Worm (Caenorhabditis elegans) whole organism, L4/young adult: ENCODE results near the gene sec-16A.2.

Source experiments
- W03F9.2 ChIP-seq: fragments of 150-350 bp; optimal IDR thresholded peaks from 2 replicates; lab custom pipeline; 2014; ENCODE audit warnings: missing biosample characterization, missing genetic modification characterization
- dao-5 ChIP-seq: sonication (generic microtip); optimal IDR thresholded peaks from 2 replicates; lab custom pipeline; 2016; ENCODE audit warnings: missing genotype, missing genetic modification characterization, moderate library complexity, missing compliant biosample characterization
- him-1 ChIP-seq: sonication (generic microtip); optimal IDR thresholded peaks from 2 replicates; lab custom pipeline; 2016; ENCODE audit warnings: missing genotype, missing genetic modification reagents, missing genetic modification characterization, missing compliant biosample characterization

sec-16A.2 gene

ce11 chrX:8286740-8287299, at the start of gene sec-16A.2:
Gene sec-16A.2, plus strand, starts transcription at chrX:8287249.
- no peak for TF ChIP-seq dao-5 (tag; lab: Kevin White, UChicago)
- no peak for TF ChIP-seq W03F9.2 (tag; lab: Kevin White, UChicago)
- no peak for TF ChIP-seq him-1

- TF ChIP-seq W03F9.2 (tag; lab: Kevin White, UChicago) (no peak), him-1 (no peak), dao-5 (tag; lab: Kevin White, UChicago) (no peak)
Measured at ce11 chrX:8238639-8239055, 48.4 kb upstream of the sec-16A.2 start.

ce11 chrX:8241906-8242305, 45.1 kb upstream of the sec-16A.2 start, which contains the start of gene endu-2:
Gene endu-2, plus strand, starts transcription at chrX:8242301.
- TF ChIP-seq him-1, result no peak
- no peak for TF ChIP-seq W03F9.2 (tag; lab: Kevin White, UChicago)
- TF ChIP-seq dao-5 (tag; lab: Kevin White, UChicago), result no peak

ce11 chrX:8243116-8243515, 43.9 kb upstream of the sec-16A.2 start:
- TF ChIP-seq him-1, result no peak
- TF ChIP-seq W03F9.2 (tag; lab: Kevin White, UChicago), result no peak
- TF ChIP-seq dao-5 (tag; lab: Kevin White, UChicago), result no peak

- TF ChIP-seq dao-5 (tag; lab: Kevin White, UChicago) (no peak), him-1 (no peak), W03F9.2 (tag; lab: Kevin White, UChicago) (no peak)
Measured at ce11 chrX:8246126-8246525, 40.9 kb upstream of the sec-16A.2 start, which contains the start of gene kqt-2. Gene kqt-2, minus strand, starts transcription at chrX:8246369.

- TF ChIP-seq W03F9.2 (tag; lab: Kevin White, UChicago) (no peak), dao-5 (tag; lab: Kevin White, UChicago) (no peak), him-1 (no peak)
Measured at ce11 chrX:8247088-8247487, 40.0 kb upstream of the sec-16A.2 start.

ce11 chrX:8252293-8252692, 34.8 kb upstream of the sec-16A.2 start, which contains the start of gene M60.6:
Gene M60.6, minus strand, starts transcription at chrX:8252458.
- TF ChIP-seq him-1 (no peak), dao-5 (tag; lab: Kevin White, UChicago) (no peak), W03F9.2 (tag; lab: Kevin White, UChicago) (no peak)

- TF ChIP-seq him-1, result no peak
- no peak for TF ChIP-seq dao-5 (tag; lab: Kevin White, UChicago)
- no peak for TF ChIP-seq W03F9.2 (tag; lab: Kevin White, UChicago)
Measured at ce11 chrX:8255433-8255832, 31.6 kb upstream of the sec-16A.2 start.

- TF ChIP-seq W03F9.2 (tag; lab: Kevin White, UChicago) (no peak), him-1 (no peak), dao-5 (tag; lab: Kevin White, UChicago) (no peak)
Measured at ce11 chrX:8257687-8258086, 29.4 kb upstream of the sec-16A.2 start.

- TF ChIP-seq dao-5 (tag; lab: Kevin White, UChicago) (no peak), W03F9.2 (tag; lab: Kevin White, UChicago) (no peak), him-1 (no peak)
Measured at ce11 chrX:8261125-8261684, 25.8 kb upstream of the sec-16A.2 start, which contains the start of gene M60.7. Gene M60.7, minus strand, starts transcription at chrX:8261175.

- TF ChIP-seq W03F9.2 (tag; lab: Kevin White, UChicago), result no peak
- no peak for TF ChIP-seq him-1
- no peak for TF ChIP-seq dao-5 (tag; lab: Kevin White, UChicago)
Measured at ce11 chrX:8262734-8263133, 24.3 kb upstream of the sec-16A.2 start.

- TF ChIP-seq dao-5 (tag; lab: Kevin White, UChicago) (no peak), W03F9.2 (tag; lab: Kevin White, UChicago) (no peak), him-1 (no peak)
Measured at ce11 chrX:8268083-8268482, 19.0 kb upstream of the sec-16A.2 start.

ce11 chrX:8270971-8271553, 16.0 kb upstream of the sec-16A.2 start, which contains the start of gene cutl-29:
Gene cutl-29, minus strand, starts transcription at chrX:8271021.
- TF ChIP-seq him-1 (no peak), W03F9.2 (tag; lab: Kevin White, UChicago) (no peak), dao-5 (tag; lab: Kevin White, UChicago) (no peak)

- TF ChIP-seq W03F9.2 (tag; lab: Kevin White, UChicago), result no peak
Measured at ce11 chrX:8273496-8273895, 13.6 kb upstream of the sec-16A.2 start.
